Worm (Caenorhabditis elegans) whole organism, early embryonic: ENCODE data around the gene csq-1.

Source experiments
- F13C5.2 ChIP-seq: sonication (generic microtip); optimal IDR thresholded peaks from 2 replicates; lab custom pipeline; 2017; ENCODE audit warnings: mild to moderate bottlenecking, missing genetic modification characterization, inconsistent platforms, missing compliant biosample characterization
- aly-1 ChIP-seq: sonication (generic microtip); optimal IDR thresholded peaks from 2 replicates; lab custom pipeline; 2016; ENCODE audit warnings: missing genetic modification characterization, missing compliant biosample characterization
- ama-1 ChIP-seq: fragments of 150-350 bp; optimal IDR thresholded peaks from 2 replicates; lab custom pipeline; 2014
- ceh-13 ChIP-seq: fragments of 200-800 bp; sonication (Bioruptor generic); optimal IDR thresholded peaks from 2 replicates; lab custom pipeline; 2018; ENCODE audit warnings: mild to moderate bottlenecking, missing genetic modification characterization, missing compliant biosample characterization
- ceh-36 ChIP-seq: sonication (generic microtip); optimal IDR thresholded peaks from 2 replicates; lab custom pipeline; 2016; ENCODE audit warnings: missing genetic modification characterization, inconsistent platforms, missing compliant biosample characterization
- flt-1 ChIP-seq: fragments of 200-800 bp; sonication (Bioruptor generic); IDR thresholded peaks from 2 replicates; pipeline ENCODE4 v1.3.6; 2022; ENCODE audit warnings: missing genetic modification characterization, missing compliant biosample characterization
- hmbx-1 ChIP-seq: sonication (generic microtip); optimal IDR thresholded peaks from 2 replicates; lab custom pipeline; 2016; ENCODE audit warnings: mild to moderate bottlenecking, missing genetic modification characterization, missing compliant biosample characterization
- hnd-1 ChIP-seq: sonication (generic microtip); optimal IDR thresholded peaks from 2 replicates; lab custom pipeline; 2016; ENCODE audit warnings: missing genetic modification characterization, missing compliant biosample characterization
- pes-1 ChIP-seq: fragments of 200-800 bp; sonication (Bioruptor generic); IDR thresholded peaks from 2 replicates; pipeline ENCODE4 v1.3.6; 2022; ENCODE audit warnings: missing genetic modification reagents, missing genetic modification characterization, missing compliant biosample characterization
- scrt-1 ChIP-seq: fragments of 200-800 bp; sonication (Bioruptor generic); IDR thresholded peaks from 2 replicates; pipeline ENCODE4 v1.3.6; 2022; ENCODE audit warnings: missing genetic modification characterization, missing compliant biosample characterization
- sea-1 ChIP-seq: fragments of 200-800 bp; sonication (Bioruptor generic); conservative IDR thresholded peaks from 2 replicates; pipeline ENCODE4 v1.3.6; 2022; ENCODE audit warnings: missing genetic modification characterization, missing compliant biosample characterization
- tbx-37 ChIP-seq: fragments of 200-800 bp; sonication (Bioruptor generic); conservative IDR thresholded peaks from 2 replicates; pipeline ENCODE4 v1.3.6; 2022; ENCODE audit warnings: missing genetic modification reagents, missing genetic modification characterization, missing compliant biosample characterization
- tra-4 ChIP-seq: sonication (generic microtip); optimal IDR thresholded peaks from 2 replicates; lab custom pipeline; 2017; ENCODE audit warnings: missing genetic modification characterization, missing compliant biosample characterization

- no peak for TF ChIP-seq flt-1
- TF ChIP-seq ama-1 (lab: Kevin White, UChicago), result no peak
- no peak for TF ChIP-seq sea-1 (GFP tag; lab: Robert Waterston, UW)
- no peak for TF ChIP-seq ceh-36
- TF ChIP-seq hnd-1 (tag; lab: Kevin White, UChicago), result no peak
- TF ChIP-seq tra-4 (tag; lab: Kevin White, UChicago), result no peak
- no peak for TF ChIP-seq hmbx-1 (tag; lab: Kevin White, UChicago)
- no peak for TF ChIP-seq F13C5.2
- no peak for TF ChIP-seq aly-1 (tag; lab: Kevin White, UChicago)
- no peak for TF ChIP-seq tbx-37 (GFP tag; lab: Robert Waterston, UW)
- no peak for TF ChIP-seq scrt-1 (GFP tag; lab: Robert Waterston, UW)
- no peak for TF ChIP-seq pes-1
- no peak for TF ChIP-seq ceh-13 (GFP tag; lab: Kevin White, UChicago)
These were observed 22.2 kb upstream of the csq-1 start for ce11 chrX:14662460-14662859.
